Fruit fly (Drosophila melanogaster): ENCODE results near the gene S-Lap1.

DNA sequence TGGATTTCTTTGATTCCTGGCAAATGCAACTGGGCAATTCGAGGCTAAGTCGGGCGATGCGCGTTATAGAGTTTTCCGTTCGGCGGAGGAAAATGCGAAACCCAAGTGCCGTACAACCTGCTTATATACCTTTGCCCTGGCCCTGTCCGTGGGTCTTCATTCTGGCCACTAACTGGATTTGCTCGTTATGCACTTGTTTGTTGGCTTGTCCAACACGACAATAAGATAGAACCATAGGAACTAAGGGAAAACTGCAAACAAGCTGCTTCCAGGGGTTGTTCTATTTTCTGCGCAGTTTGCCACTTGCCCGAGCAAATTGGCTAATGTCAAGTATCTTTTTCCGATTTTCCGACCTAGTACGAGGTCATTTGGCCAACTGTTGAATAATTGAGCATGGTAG lies 31.8 kb downstream of the S-Lap1 start, which contains the start of gene Arr2:
- TF ChIP-seq Clk (GFP tag; optimal IDR thresholded peaks at IDR 0.05) (no peak), tj (GFP tag; optimal IDR thresholded peaks at IDR 0.05) (no peak), toe (GFP tag; optimal IDR thresholded peaks at IDR 0.05) (no peak), CG1620 (GFP tag; optimal IDR thresholded peaks at IDR 0.05) (no peak), CG11617 (GFP tag; optimal IDR thresholded peaks at IDR 0.05) (no peak), pad (GFP tag; optimal IDR thresholded peaks at IDR 0.05) (no peak), CG14711 (tag; optimal IDR thresholded peaks at IDR 0.05) (no peak), CG33017 (tag; optimal IDR thresholded peaks at IDR 0.05) (no peak), ovo (GFP tag; optimal IDR thresholded peaks at IDR 0.05) (no peak)

All from whole organism, adult.